Fruit fly (Drosophila melanogaster): ENCODE data around the gene Yod1.

The Yod1 gene

DNA sequence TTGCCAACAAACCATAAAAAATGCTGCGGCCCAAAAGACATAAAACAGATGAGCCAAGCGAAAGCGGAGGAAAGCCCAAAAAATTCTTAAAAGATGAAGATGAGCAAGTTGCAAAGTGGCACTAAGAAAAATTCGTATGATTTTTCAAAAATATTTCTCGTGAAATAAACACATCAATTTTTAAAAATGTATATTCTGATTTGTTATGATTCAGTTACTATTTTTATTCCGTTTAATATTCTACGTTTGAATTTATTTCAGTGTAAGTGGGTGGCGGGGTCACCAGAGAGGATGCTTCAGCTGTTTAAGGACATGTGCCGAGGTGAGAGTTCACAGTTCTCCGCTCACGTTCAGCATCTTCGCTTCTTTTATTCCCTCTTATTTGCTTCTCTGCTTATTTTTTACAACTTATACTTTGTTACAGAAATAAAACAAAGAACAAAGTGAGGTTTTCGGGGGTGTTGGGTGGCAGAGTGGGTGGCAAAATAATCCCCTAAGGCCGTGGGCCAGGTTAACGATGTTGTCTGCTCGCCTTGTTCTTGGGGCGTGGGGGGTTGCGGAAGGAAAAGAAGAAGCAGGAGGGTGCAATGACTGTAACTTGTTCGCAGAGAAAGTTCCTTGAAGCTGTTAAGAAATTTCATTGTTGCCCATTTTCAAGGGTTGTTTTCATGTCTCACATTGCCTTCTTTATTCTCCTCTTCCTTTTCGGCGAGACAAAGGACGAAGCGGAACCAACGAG is 48.8 kb downstream of the Yod1 start (continued):
- TF ChIP-seq tll (GFP tag; optimal IDR thresholded peaks at IDR 0.05): no peak
- no peak for TF ChIP-seq Mes4 (GFP tag; optimal IDR thresholded peaks at IDR 0.05)
- TF ChIP-seq CG15073 (GFP tag; optimal IDR thresholded peaks at IDR 0.05): no peak
- peak; percentile 35 for TF ChIP-seq scrt (GFP tag; optimal IDR thresholded peaks at IDR 0.05)
- no peak for TF ChIP-seq CG33557 (GFP tag; optimal IDR thresholded peaks at IDR 0.05)
- TF ChIP-seq CG4854 (GFP tag; optimal IDR thresholded peaks at IDR 0.05): no peak
- 0 out of 2 replicates have a peak, but pooled peaks have one; percentile 28 for TF ChIP-seq MBD-R2 (GFP tag; IDR thresholded peaks at IDR 0.05)
- TF ChIP-seq CG15479 (GFP tag; optimal IDR thresholded peaks at IDR 0.05): no peak
- peak; percentile 34 for TF ChIP-seq Dek (tag; optimal IDR thresholded peaks at IDR 0.05)
- TF ChIP-seq CG12299 (tag; optimal IDR thresholded peaks at IDR 0.05): no peak
- TF ChIP-seq Hr51 (GFP tag; optimal IDR thresholded peaks at IDR 0.05): peak; percentile 4 to 66
- no peak for TF ChIP-seq Lpt (GFP tag; optimal IDR thresholded peaks at IDR 0.05)
- TF ChIP-seq fd3F (GFP tag; optimal IDR thresholded peaks at IDR 0.05): peak; percentile 19
- TF ChIP-seq zen (tag; optimal IDR thresholded peaks at IDR 0.05): no peak
- TF ChIP-seq Dll (GFP tag; IDR thresholded peaks at IDR 0.05; ENCODE audit: partially characterized antibody): no peak
- peak; percentile 39 for TF ChIP-seq Hr3 (GFP tag; optimal IDR thresholded peaks at IDR 0.05)
- peak; percentile 49 for TF ChIP-seq NfI (GFP tag; optimal IDR thresholded peaks at IDR 0.05)
- TF ChIP-seq CG1602 (GFP tag; optimal IDR thresholded peaks at IDR 0.05): no peak
- TF ChIP-seq Doc3 (GFP tag; IDR thresholded peaks at IDR 0.05; ENCODE audit: partially characterized antibody): no peak
- TF ChIP-seq zf30C (GFP tag; optimal IDR thresholded peaks at IDR 0.05): peak; percentile 28
- TF ChIP-seq emc (GFP tag; optimal IDR thresholded peaks at IDR 0.05): no peak
- TF ChIP-seq sens (GFP tag): peak; percentile 85
- TF ChIP-seq Pdp1 (GFP tag; optimal IDR thresholded peaks at IDR 0.05): no peak
- TF ChIP-seq Rfx (GFP tag; IDR thresholded peaks at IDR 0.05): peak; percentile 55
- TF ChIP-seq rib (GFP tag; IDR thresholded peaks at IDR 0.05): no peak
- no peak for TF ChIP-seq CG7786 (GFP tag; optimal IDR thresholded peaks at IDR 0.05)
- peak; percentile 82 for TF ChIP-seq pros (GFP tag; optimal IDR thresholded peaks at IDR 0.05)
- no peak for TF ChIP-seq TFAM (GFP tag; optimal IDR thresholded peaks at IDR 0.05)
- TF ChIP-seq CG5180 (GFP tag; optimal IDR thresholded peaks at IDR 0.05): no peak
- no peak for TF ChIP-seq nerfin-2 (GFP tag; IDR thresholded peaks at IDR 0.05; ENCODE audit: partially characterized antibody)
- no peak for TF ChIP-seq CG6654 (GFP tag; optimal IDR thresholded peaks at IDR 0.05)
- TF ChIP-seq CoRest (tag; optimal IDR thresholded peaks at IDR 0.05): peak; percentile 36
- TF ChIP-seq CG11085 (GFP tag; IDR thresholded peaks at IDR 0.05): no peak
- TF ChIP-seq CG4730 (GFP tag; IDR thresholded peaks at IDR 0.05): no peak
- TF ChIP-seq ham (GFP tag; IDR thresholded peaks at IDR 0.05): no peak
- TF ChIP-seq onecut (GFP tag; IDR thresholded peaks at IDR 0.05): peak; percentile 26; the same call in 1 of the 2 replicates
- TF ChIP-seq E2f2 (GFP tag; IDR thresholded peaks at IDR 0.05): peak; percentile 31; the same call in 1 of the 2 replicates
- TF ChIP-seq Neu2 (GFP tag; optimal IDR thresholded peaks at IDR 0.05; ENCODE audit: borderline replicate concordance): no peak
- no peak for TF ChIP-seq CG14965 (GFP tag; optimal IDR thresholded peaks at IDR 0.05; ENCODE audit: borderline replicate concordance)
- peak; percentile 31; the same call in 1 of the 2 replicates for TF ChIP-seq CG3847 (GFP tag; IDR thresholded peaks at IDR 0.05)
- peak; percentile 38 for TF ChIP-seq phol (tag; optimal IDR thresholded peaks at IDR 0.05)
- TF ChIP-seq CG13424 (tag; optimal IDR thresholded peaks at IDR 0.05): peak; percentile 48
- no peak for TF ChIP-seq CTCF (GFP tag; optimal IDR thresholded peaks at IDR 0.05)
- TF ChIP-seq vfl (GFP tag; optimal IDR thresholded peaks at IDR 0.05): no peak
- peak; percentile 52 for TF ChIP-seq CG6689 (GFP tag; IDR thresholded peaks at IDR 0.05)
- peak; percentile 59 for TF ChIP-seq dmrt99B (tag; optimal IDR thresholded peaks at IDR 0.05)
- TF ChIP-seq CG17186 (GFP tag; optimal IDR thresholded peaks at IDR 0.05): no peak
- no peak for TF ChIP-seq CG11456 (GFP tag; IDR thresholded peaks at IDR 0.05)
- TF ChIP-seq run (tag; optimal IDR thresholded peaks at IDR 0.05): no peak

Data from whole organism, embryonic.